Fruit fly (Drosophila melanogaster) whole organism, wandering third instar larva: ENCODE results near the gene CG34299.

Experiments used
- CG32264 ChIP-seq: fragments of 200-800 bp; sonication (Bioruptor generic); optimal IDR thresholded peaks from 2 replicates; lab custom pipeline; 2016; ENCODE audit warnings: missing biosample characterization, missing genetic modification characterization
- CG9705 ChIP-seq: fragments of 200-800 bp; sonication (Bioruptor generic); optimal IDR thresholded peaks from 2 replicates; lab custom pipeline; 2018; ENCODE audit warnings: missing biosample characterization, mild to moderate bottlenecking, missing genetic modification characterization
- CrebA ChIP-seq: fragments of 200-800 bp; sonication (Bioruptor generic); optimal IDR thresholded peaks from 2 replicates; lab custom pipeline; 2016; ENCODE audit warnings: missing biosample characterization, mild to moderate bottlenecking, missing genetic modification characterization, borderline replicate concordance
- HLH106 ChIP-seq: fragments of 200-800 bp; optimal IDR thresholded peaks from 3 replicates; lab custom pipeline; 2019; ENCODE audit warnings: missing biosample characterization, mild to moderate bottlenecking, missing genetic modification characterization, moderate library complexity
- Hnf4 ChIP-seq: fragments of 200-800 bp; sonication (Bioruptor generic); optimal IDR thresholded peaks from 2 replicates; lab custom pipeline; 2016; ENCODE audit warnings: missing biosample characterization, mild to moderate bottlenecking, missing genetic modification characterization
- Hr78 ChIP-seq: fragments of >200 bp; optimal IDR thresholded peaks from 2 replicates; lab custom pipeline; 2017; ENCODE audit warnings: missing biosample characterization, missing genetic modification characterization
- Hr83 ChIP-seq: fragments of 200-300 bp; sonication (Bioruptor generic); optimal IDR thresholded peaks from 2 replicates; lab custom pipeline; 2016; ENCODE audit warnings: missing biosample characterization, mild to moderate bottlenecking, missing genetic modification characterization, moderate library complexity; ENCODE audit not compliant: poor library complexity, severe bottlenecking
- Mio ChIP-seq: sonication (Bioruptor generic); optimal IDR thresholded peaks from 2 replicates; lab custom pipeline; 2016; ENCODE audit warnings: missing biosample characterization, missing genetic modification characterization
- Myc ChIP-seq: fragments of >200 bp; optimal IDR thresholded peaks from 2 replicates; lab custom pipeline; 2017
- OdsH ChIP-seq: fragments of 200-800 bp; sonication (Bioruptor generic); optimal IDR thresholded peaks from 2 replicates; lab custom pipeline; 2016; ENCODE audit warnings: missing biosample characterization, mild to moderate bottlenecking, missing genetic modification characterization
- Rel ChIP-seq, 2 experiments: fragments of 200-800 bp; sonication (Bioruptor generic) in 1 of 2; optimal IDR thresholded peaks; 2 replicates in 1 of 2; 3 replicates in 1 of 2; lab custom pipeline; 2016 to 2019; ENCODE audit warnings: mild to moderate bottlenecking in 2 of 2, missing biosample characterization in 2 of 2, missing genetic modification characterization in 2 of 2, moderate library complexity in 1 of 2
- Sp1 ChIP-seq: fragments of 200-800 bp; sonication (Bioruptor generic); optimal IDR thresholded peaks from 3 replicates; lab custom pipeline; 2019; ENCODE audit warnings: missing biosample characterization, mild to moderate bottlenecking, missing genetic modification characterization, moderate library complexity
- Vsx2 ChIP-seq: fragments of 200-300, 225-300 bp; sonication (Bioruptor generic); optimal IDR thresholded peaks from 2 replicates; lab custom pipeline; 2018; ENCODE audit warnings: missing biosample characterization, missing genetic modification characterization; ENCODE audit not compliant: partially characterized antibody
- br ChIP-seq: fragments of 200-800 bp; sonication (Bioruptor generic); optimal IDR thresholded peaks from 2 replicates; lab custom pipeline; 2016; ENCODE audit warnings: missing biosample characterization, missing genetic modification characterization
- brk ChIP-seq: fragments of 200-800 bp; sonication (Bioruptor generic); optimal IDR thresholded peaks from 2 replicates; lab custom pipeline; 2016; ENCODE audit warnings: missing biosample characterization, mild to moderate bottlenecking, missing genetic modification characterization
- dl ChIP-seq, 2 experiments: fragments of 175-275, 200-275 bp in 1 of 2; fragments of 200-275 bp in 1 of 2; sonication (Bioruptor generic); optimal IDR thresholded peaks; lab custom pipeline; 2018; ENCODE audit warnings: mild to moderate bottlenecking in 2 of 2, missing biosample characterization in 2 of 2, missing genetic modification characterization in 2 of 2, moderate library complexity in 2 of 2; ENCODE audit not compliant: partially characterized antibody in 2 of 2, insufficient read depth in 1 of 2
- dmrt93B ChIP-seq: fragments of 200-800 bp; sonication (Bioruptor generic); optimal IDR thresholded peaks from 2 replicates; lab custom pipeline; 2018; ENCODE audit warnings: missing biosample characterization, mild to moderate bottlenecking, missing genetic modification characterization
- dsf ChIP-seq: sonication (Bioruptor generic); optimal IDR thresholded peaks from 2 replicates; lab custom pipeline; 2016; ENCODE audit warnings: missing biosample characterization, missing genetic modification characterization, borderline replicate concordance
- ey ChIP-seq: fragments of 200-800 bp; sonication (Bioruptor generic); optimal IDR thresholded peaks from 2 replicates; lab custom pipeline; 2016; ENCODE audit warnings: missing biosample characterization, missing genetic modification characterization
- foxo ChIP-seq, 2 experiments: fragments of 200-800 bp; sonication (Bioruptor generic); optimal IDR thresholded peaks; 2 replicates in 1 of 2; 3 replicates in 1 of 2; lab custom pipeline; 2016 to 2017; ENCODE audit warnings: missing biosample characterization in 2 of 2, missing genetic modification characterization in 2 of 2
- fru ChIP-seq: fragments of 200-800 bp; sonication (Bioruptor generic); optimal IDR thresholded peaks from 3 replicates; lab custom pipeline; 2016; ENCODE audit warnings: missing biosample characterization, mild to moderate bottlenecking, missing genetic modification characterization
- h ChIP-seq: fragments of 200-800 bp; sonication (Bioruptor generic); optimal IDR thresholded peaks from 3 replicates; lab custom pipeline; 2016; ENCODE audit warnings: missing biosample characterization, mild to moderate bottlenecking, missing genetic modification characterization
- psq ChIP-seq: fragments of 200-800 bp; sonication (Bioruptor generic); optimal IDR thresholded peaks from 3 replicates; lab custom pipeline; 2017; ENCODE audit warnings: missing biosample characterization, mild to moderate bottlenecking, missing genetic modification characterization, moderate library complexity
- rgr ChIP-seq: fragments of 200-800 bp; sonication (Bioruptor generic); optimal IDR thresholded peaks from 3 replicates; lab custom pipeline; 2016; ENCODE audit warnings: missing biosample characterization, mild to moderate bottlenecking, missing genetic modification characterization
- sage ChIP-seq: fragments of 200-800 bp; sonication (Bioruptor generic); optimal IDR thresholded peaks from 2 replicates; lab custom pipeline; 2016; ENCODE audit warnings: missing biosample characterization, mild to moderate bottlenecking, missing genetic modification characterization
- sv ChIP-seq: fragments of 200-800 bp; sonication (Bioruptor generic); optimal IDR thresholded peaks from 3 replicates; lab custom pipeline; 2016; ENCODE audit warnings: missing biosample characterization, missing genetic modification characterization
- tai ChIP-seq: sonication (Bioruptor generic); optimal IDR thresholded peaks from 2 replicates; lab custom pipeline; 2016; ENCODE audit warnings: missing biosample characterization, missing genetic modification characterization
- usp ChIP-seq: fragments of >200 bp; optimal IDR thresholded peaks from 2 replicates; lab custom pipeline; 2017; ENCODE audit warnings: missing biosample characterization, missing genetic modification characterization
- woc ChIP-seq: sonication (Bioruptor generic); optimal IDR thresholded peaks from 2 replicates; lab custom pipeline; 2016; ENCODE audit warnings: missing biosample characterization, mild to moderate bottlenecking, missing genetic modification characterization

Gene CG34299

dm6 chr3R:30203104-30203986 is 46.0 kb upstream of the CG34299 start:
- TF ChIP-seq CG32264 (peak; percentile 23), HLH106 (tag; lab: Kevin White, UChicago) (peak; percentile 56), sage (no peak), foxo (GFP tag; optimal IDR thresholded peaks at IDR 0.05; lab: Kevin White, UChicago) (peak; percentile 5 to 74), Hr78 (no peak), sv (GFP tag; lab: Kevin White, UChicago) (peak; percentile 86), ey (peak; percentile 55), rgr (peak; percentile 36), woc (GFP tag; lab: Kevin White, UChicago) (peak; percentile 34), br (GFP tag; lab: Kevin White, UChicago) (peak; percentile 61), h (GFP tag; lab: Kevin White, UChicago) (peak; percentile 75), dmrt93B (peak; percentile 40), Hnf4 (GFP tag; lab: Kevin White, UChicago) (no peak), fru (peak; percentile 90), CrebA (no peak), psq (GFP tag; lab: Kevin White, UChicago) (peak; percentile 43), OdsH (GFP tag; lab: Kevin White, UChicago) (peak; percentile 43), Sp1 (GFP tag; lab: Kevin White, UChicago) (peak; percentile 23)

- no peak for TF ChIP-seq dsf (GFP tag; lab: Kevin White, UChicago)
- no peak for TF ChIP-seq Mio
- TF ChIP-seq Rel (GFP tag; optimal IDR thresholded peaks at IDR 0.05; lab: Kevin White, UChicago), result no peak
- peak; percentile 51 for TF ChIP-seq Rel (tag; optimal IDR thresholded peaks at IDR 0.05; lab: Kevin White, UChicago)
These were observed 45.3 kb upstream of the CG34299 start for dm6 chr3R:30204004-30204603.

- TF ChIP-seq Hnf4 (GFP tag; lab: Kevin White, UChicago) (no peak), sage (peak; percentile 3)
These were observed 43.4 kb upstream of the CG34299 start for dm6 chr3R:30205946-30206345.

- TF ChIP-seq Hnf4 (GFP tag; lab: Kevin White, UChicago) (no peak), foxo (GFP tag; optimal IDR thresholded peaks at IDR 0.05; lab: Kevin White, UChicago) (no peak), dl (GFP tag; optimal IDR thresholded peaks at IDR 0.05; lab: Kevin White, UChicago; ENCODE audit: insufficient read depth in 1 of 2, partially characterized antibody in 2 of 2) (no peak), CrebA (no peak), usp (GFP tag; lab: Kevin White, UChicago) (no peak), br (GFP tag; lab: Kevin White, UChicago) (no peak), tai (GFP tag; lab: Kevin White, UChicago) (no peak), brk (no peak), HLH106 (tag; lab: Kevin White, UChicago) (no peak), rgr (no peak), dsf (GFP tag; lab: Kevin White, UChicago) (no peak), Hr83 (GFP tag; lab: Kevin White, UChicago) (no peak), woc (GFP tag; lab: Kevin White, UChicago) (no peak), Hr78 (no peak), dmrt93B (no peak), CG9705 (no peak), Sp1 (GFP tag; lab: Kevin White, UChicago) (no peak), Myc (lab: Kevin White, UChicago) (no peak), Vsx2 (GFP tag; lab: Kevin White, UChicago) (no peak), h (GFP tag; lab: Kevin White, UChicago) (no peak)
These were observed 41.4 kb upstream of the CG34299 start for dm6 chr3R:30208011-30208410.
